Fruit fly (Drosophila melanogaster): Measurements from ENCODE around the gene ps.

Gene ps

DNA sequence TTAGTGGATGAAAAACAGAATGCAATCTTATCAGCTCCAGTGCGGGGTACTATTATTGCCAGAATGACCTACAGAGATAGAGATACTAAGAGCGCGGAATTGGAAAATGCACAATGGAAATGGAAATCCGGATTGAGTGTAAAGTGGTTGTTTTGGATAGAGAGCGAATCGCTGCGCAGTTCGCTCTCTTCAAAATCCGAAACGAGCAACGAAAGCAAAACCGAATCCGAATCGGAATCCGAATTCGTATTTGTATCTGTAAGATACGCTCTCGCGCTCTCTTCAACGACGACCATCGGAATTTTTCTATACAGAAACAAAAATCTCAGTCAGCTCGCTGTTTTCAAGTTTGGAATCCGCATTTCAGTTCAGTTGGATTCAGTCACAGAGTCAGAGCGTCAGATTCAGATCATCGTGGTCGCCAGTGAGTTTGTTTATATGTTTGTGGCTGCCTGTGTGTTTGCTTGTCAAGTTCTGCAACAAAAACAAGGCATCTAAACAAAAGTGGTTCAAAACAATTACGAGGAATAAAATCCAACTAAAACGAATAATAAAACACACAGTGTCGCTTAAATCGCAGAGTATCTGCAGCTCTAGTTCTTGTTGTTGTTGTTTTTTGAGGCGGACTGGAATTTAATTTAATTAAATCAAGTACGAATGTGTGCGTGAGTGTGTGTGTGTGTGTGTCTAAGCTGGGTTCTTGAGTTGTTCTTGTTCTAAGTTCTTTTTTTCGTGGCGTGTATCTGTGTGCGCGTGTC lies at the start of gene ps:
Gene ps, plus strand, starts transcription at position 364 of the 758 bp plus-strand sequence.
- TF ChIP-seq pan (optimal IDR thresholded peaks at IDR 0.05): no peak
- no peak for TF ChIP-seq CG8478 (optimal IDR thresholded peaks at IDR 0.05)

DNA sequence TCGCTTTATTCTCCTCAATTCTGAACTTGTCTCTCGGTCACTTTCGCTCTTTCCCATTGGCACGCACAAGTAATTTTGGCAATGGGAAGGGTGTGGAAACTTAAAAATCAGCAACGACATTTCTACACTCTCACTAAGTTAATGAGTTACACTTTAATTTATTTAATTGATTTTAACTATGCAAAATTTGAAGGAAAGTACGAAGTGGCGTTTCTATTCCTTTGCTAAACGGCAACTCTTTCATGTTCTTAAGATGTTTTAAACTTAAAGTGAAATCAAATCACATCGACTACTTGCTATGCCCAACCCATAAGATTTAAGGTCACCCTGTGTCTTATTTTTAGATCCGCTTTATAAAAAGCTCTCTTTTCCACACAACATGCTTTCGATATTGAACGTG lies 47.3 kb upstream of the ps start:
- TF ChIP-seq CG8478 (optimal IDR thresholded peaks at IDR 0.05) (no peak), Dll (optimal IDR thresholded peaks at IDR 0.05) (no peak), psq (optimal IDR thresholded peaks at IDR 0.05) (no peak), usp (GFP tag; optimal IDR thresholded peaks at IDR 0.05) (no peak), EcR (GFP tag; optimal IDR thresholded peaks at IDR 0.05) (no peak), pan (optimal IDR thresholded peaks at IDR 0.05) (no peak)

DNA sequence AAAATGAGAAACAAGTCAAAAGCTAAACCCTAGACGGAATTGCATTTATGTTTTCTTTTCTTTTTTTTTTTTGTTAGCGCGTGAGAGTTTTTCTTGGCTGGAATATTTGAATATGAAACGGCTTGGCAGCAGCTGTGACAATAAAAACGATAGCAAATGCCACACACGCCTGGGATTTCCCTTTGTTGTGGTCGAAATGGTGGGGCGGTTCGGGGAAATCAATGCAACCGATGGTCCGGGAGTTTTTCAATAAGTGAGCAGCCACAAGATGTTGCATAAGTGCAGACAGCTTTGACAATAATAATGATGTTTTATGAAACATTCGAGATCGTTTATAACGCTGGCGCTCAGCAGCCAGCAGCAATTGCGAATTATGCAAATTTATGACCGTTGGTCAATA lies 41.0 kb upstream of the ps start:
- TF ChIP-seq psq (optimal IDR thresholded peaks at IDR 0.05): no peak
- TF ChIP-seq EcR (GFP tag; optimal IDR thresholded peaks at IDR 0.05): peak in 1 of 2 experiments; percentile 3

DNA sequence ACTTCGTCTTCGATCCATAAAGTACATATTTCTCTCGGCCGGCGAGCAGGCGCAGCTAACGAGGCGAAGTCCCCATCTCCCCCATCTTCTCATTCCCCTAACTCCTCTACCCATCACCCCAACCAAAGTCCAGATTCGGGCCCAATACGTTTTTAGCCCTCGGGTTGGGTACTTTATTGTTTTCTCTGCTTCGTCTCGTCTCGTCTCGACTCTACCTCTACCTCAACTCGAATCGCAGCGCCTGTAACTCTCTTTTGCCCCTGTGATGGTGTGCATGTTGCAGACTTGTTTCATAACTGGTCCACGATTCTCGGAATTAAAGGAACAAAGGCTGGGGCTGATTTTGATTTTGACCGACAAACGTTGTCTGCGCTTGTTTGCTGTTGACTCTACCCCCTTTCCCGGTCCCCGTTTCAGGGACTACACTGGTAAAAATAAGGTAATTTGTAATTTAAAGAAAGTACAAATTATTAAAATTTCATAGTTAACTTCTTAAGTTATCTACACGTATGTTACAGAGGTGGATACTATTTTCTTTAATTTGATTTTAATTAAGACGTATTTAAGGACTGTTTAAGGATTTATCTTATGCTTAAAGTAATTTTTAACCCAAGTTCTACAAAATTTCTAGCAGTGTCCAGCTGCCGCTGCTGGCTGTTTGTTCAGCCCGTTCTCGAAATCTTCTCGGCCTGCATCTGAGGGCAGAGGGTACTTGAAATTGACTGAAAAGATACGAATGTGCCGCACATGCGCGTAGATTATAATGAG lies 38.9 kb upstream of the ps start:
- peak; percentile 64 for TF ChIP-seq pan (optimal IDR thresholded peaks at IDR 0.05)
- peak; percentile 61 for TF ChIP-seq Dll (optimal IDR thresholded peaks at IDR 0.05)
- no peak for TF ChIP-seq psq (optimal IDR thresholded peaks at IDR 0.05)
- TF ChIP-seq CG8478 (optimal IDR thresholded peaks at IDR 0.05): no peak
- TF ChIP-seq EcR (GFP tag; optimal IDR thresholded peaks at IDR 0.05): no peak
- TF ChIP-seq usp (GFP tag; optimal IDR thresholded peaks at IDR 0.05): no peak

DNA sequence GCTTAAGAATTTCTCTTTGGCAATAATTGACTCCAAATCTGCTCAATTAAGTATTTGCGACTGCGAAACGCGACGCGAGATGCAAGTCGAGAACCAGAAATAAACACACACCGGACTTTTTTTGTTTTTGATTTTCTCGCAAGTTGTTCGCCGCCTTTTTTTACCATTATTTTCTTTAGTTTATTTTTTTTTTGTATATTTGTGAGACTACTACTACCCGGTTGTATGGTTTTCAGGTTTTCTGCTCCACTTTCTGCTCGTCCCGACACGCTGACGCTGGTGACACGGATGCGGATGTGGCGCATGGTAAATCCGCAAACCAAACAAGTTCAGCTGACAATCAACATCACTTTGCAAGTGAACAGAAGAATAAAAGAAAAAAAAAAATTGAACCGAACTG lies 36.8 kb upstream of the ps start:
- TF ChIP-seq CG8478 (optimal IDR thresholded peaks at IDR 0.05) (no peak), pan (optimal IDR thresholded peaks at IDR 0.05) (no peak), psq (optimal IDR thresholded peaks at IDR 0.05) (no peak), usp (GFP tag; optimal IDR thresholded peaks at IDR 0.05) (no peak), Dll (optimal IDR thresholded peaks at IDR 0.05) (no peak), EcR (GFP tag; optimal IDR thresholded peaks at IDR 0.05) (no peak)

DNA sequence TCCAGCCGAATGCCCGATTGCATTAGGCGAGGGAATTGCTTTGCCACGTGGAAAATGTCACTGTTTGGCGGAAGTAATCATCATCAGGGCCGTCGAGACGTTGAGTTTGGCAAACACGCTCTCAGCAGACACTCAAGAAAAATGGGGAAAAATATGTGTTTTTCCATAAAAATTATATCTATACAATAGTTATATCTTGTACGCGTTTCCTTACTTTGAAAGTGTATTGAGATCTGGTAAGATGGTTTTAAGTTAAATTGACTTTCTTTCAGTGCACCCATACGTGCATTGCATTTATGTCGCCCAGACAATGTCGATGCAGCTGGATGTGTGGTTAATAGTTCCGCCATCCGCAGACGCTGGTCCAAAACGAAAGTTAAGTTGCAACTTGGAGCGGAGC lies 31.8 kb upstream of the ps start:
- TF ChIP-seq Dll (optimal IDR thresholded peaks at IDR 0.05) (no peak), CG8478 (optimal IDR thresholded peaks at IDR 0.05) (no peak), usp (GFP tag; optimal IDR thresholded peaks at IDR 0.05) (no peak), pan (optimal IDR thresholded peaks at IDR 0.05) (no peak), EcR (GFP tag; optimal IDR thresholded peaks at IDR 0.05) (no peak), psq (optimal IDR thresholded peaks at IDR 0.05) (no peak)

DNA sequence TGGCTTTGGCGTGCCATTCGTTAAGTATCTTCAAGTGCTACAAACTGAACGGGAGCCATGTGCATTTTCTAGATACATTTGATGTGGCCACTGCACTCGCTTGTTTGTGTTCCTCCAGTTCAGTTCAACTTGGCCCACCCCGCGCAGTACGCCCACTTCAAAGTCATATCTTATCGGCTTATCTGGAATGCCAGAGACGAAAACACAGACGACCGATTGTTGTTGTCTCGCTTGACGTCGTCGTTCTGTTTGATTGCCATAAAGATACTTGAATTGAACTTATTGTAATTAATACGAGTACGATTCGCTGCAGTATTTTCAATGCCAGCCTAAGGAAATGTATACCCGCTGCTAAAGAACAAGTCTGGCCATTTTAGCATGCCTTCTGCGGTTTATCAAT lies 30.1 kb upstream of the ps start:
- TF ChIP-seq EcR (GFP tag; optimal IDR thresholded peaks at IDR 0.05) (no peak), pan (optimal IDR thresholded peaks at IDR 0.05) (no peak), psq (optimal IDR thresholded peaks at IDR 0.05) (no peak), Dll (optimal IDR thresholded peaks at IDR 0.05) (no peak), CG8478 (optimal IDR thresholded peaks at IDR 0.05) (no peak), usp (GFP tag; optimal IDR thresholded peaks at IDR 0.05) (no peak)

DNA sequence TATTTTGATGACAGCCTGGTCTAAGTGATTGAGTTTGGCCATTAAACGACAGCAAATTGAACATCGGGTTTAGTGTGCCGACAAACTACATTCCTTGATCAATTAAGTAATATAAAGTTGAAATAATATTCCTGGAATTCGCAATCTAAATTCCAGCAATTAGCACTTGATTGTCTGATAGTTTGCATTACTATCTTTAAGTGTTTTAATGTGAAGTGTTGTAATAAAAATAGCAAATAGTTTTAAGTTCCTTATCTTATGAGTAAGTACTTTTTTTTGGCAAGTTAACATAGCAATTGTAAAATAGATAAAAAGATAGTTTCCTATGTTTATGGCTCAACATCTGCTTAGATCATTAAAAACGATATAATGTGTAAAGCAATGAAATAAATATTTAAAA lies 29.4 kb upstream of the ps start:
- TF ChIP-seq pan (optimal IDR thresholded peaks at IDR 0.05): no peak

DNA sequence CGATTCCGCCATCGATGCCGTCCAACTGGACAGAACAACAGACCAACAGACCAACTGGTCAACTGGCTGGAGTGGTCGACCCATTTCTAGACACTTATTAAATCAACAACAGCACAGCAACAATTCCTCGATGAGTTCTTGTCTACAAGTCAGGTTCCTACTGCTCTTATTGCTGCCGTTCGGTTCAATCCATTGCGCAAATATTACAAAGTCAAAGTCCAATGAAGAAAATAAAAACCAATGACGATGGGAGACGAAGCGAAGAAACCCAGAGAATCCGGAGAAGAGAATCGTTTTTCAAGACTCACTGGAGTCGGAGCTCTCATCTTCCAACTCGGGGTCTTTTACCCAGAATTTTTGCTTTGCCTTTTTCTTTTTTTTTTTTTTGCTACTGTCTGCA lies 28.8 kb upstream of the ps start:
- TF ChIP-seq psq (optimal IDR thresholded peaks at IDR 0.05): no peak
- TF ChIP-seq Dll (optimal IDR thresholded peaks at IDR 0.05): no peak
- no peak for TF ChIP-seq EcR (GFP tag; optimal IDR thresholded peaks at IDR 0.05)
- no peak for TF ChIP-seq usp (GFP tag; optimal IDR thresholded peaks at IDR 0.05)
- TF ChIP-seq CG8478 (optimal IDR thresholded peaks at IDR 0.05): no peak
- no peak for TF ChIP-seq pan (optimal IDR thresholded peaks at IDR 0.05)

DNA sequence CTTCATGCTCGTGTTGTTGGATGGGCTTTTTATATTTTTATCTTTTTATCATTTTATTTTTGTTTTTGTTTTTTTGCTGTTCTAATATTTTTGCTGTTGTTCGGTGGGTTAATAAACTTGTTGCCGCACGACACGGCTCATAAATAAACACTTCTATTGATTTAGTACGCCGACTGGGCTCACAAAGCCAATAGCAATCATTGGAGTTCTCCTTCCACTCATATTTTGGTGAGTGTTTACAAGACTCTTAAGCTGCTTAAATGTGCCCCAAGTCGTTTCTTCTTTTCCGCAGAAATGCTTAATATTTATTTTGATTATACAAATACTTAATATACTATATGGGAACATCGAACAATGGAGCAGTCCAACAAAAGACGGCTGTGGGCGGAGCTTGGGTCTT lies 27.5 kb upstream of the ps start:
- TF ChIP-seq EcR (GFP tag; optimal IDR thresholded peaks at IDR 0.05): no peak
- no peak for TF ChIP-seq psq (optimal IDR thresholded peaks at IDR 0.05)
- no peak for TF ChIP-seq usp (GFP tag; optimal IDR thresholded peaks at IDR 0.05)
- TF ChIP-seq pan (optimal IDR thresholded peaks at IDR 0.05): no peak
- no peak for TF ChIP-seq Dll (optimal IDR thresholded peaks at IDR 0.05)
- TF ChIP-seq CG8478 (optimal IDR thresholded peaks at IDR 0.05): no peak

DNA sequence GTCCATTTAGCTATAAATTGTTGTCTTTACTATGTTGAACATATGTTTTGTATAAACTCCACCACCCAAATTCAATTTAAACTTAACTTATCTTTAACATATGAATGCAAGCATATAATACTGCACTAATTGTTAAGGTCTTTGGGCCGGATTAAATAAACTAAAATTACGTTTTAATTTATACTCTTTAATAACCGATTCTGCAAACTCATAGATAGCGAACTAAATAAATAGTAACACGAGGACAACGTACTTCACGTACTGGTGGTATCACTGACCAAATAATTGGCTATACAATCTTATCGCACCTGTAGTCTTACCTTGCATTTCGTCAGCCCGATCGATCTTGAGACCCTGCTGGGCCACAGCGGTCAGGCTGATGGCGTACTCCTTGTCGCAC lies 25.3 kb upstream of the ps start:
- no peak for TF ChIP-seq psq (optimal IDR thresholded peaks at IDR 0.05)
- TF ChIP-seq pan (optimal IDR thresholded peaks at IDR 0.05): no peak
- no peak for TF ChIP-seq CG8478 (optimal IDR thresholded peaks at IDR 0.05)
- no peak for TF ChIP-seq usp (GFP tag; optimal IDR thresholded peaks at IDR 0.05)

DNA sequence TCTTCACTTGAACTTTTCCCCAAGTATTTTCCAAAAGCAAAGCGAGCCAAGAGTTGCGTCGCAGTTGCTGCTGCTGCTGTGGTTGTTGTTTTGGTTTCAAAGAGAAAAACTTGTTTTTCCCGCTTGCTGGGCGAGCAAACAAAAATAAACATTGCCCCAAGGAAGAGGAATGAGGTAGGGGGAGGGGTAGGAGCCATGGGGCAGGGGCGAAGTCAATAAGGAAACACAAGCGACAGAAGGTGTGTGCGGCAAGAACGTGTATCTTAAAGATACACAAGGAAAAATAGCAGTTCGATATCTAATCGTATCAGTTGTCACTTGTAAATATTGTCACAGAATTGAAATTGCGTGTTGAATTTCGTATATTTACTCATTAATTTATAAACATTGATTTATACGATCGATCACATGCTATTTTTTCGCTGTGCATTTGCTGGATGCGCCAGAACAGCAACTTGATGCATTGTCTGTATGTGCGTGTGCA lies 24.2 kb upstream of the ps start:
- TF ChIP-seq pan (optimal IDR thresholded peaks at IDR 0.05): no peak
- no peak for TF ChIP-seq usp (GFP tag; optimal IDR thresholded peaks at IDR 0.05)
- TF ChIP-seq CG8478 (optimal IDR thresholded peaks at IDR 0.05): no peak
- TF ChIP-seq psq (optimal IDR thresholded peaks at IDR 0.05): no peak
- TF ChIP-seq Dll (optimal IDR thresholded peaks at IDR 0.05): no peak
- no peak for TF ChIP-seq EcR (GFP tag; optimal IDR thresholded peaks at IDR 0.05)

Data from whole organism.